Fruit fly (Drosophila melanogaster): ENCODE measurements around the gene fzy.

- no peak for TF ChIP-seq br (GFP tag; optimal IDR thresholded peaks at IDR 0.05)
- no peak for TF ChIP-seq Mio (GFP tag; optimal IDR thresholded peaks at IDR 0.05)
- TF ChIP-seq sv (GFP tag; optimal IDR thresholded peaks at IDR 0.05), result no peak
- TF ChIP-seq HLH106 (tag; optimal IDR thresholded peaks at IDR 0.05), result no peak
- no peak for TF ChIP-seq CrebA (GFP tag; optimal IDR thresholded peaks at IDR 0.05; ENCODE audit: borderline replicate concordance)
- TF ChIP-seq Dfd (GFP tag; optimal IDR thresholded peaks at IDR 0.05), result no peak
- TF ChIP-seq dsf (GFP tag; optimal IDR thresholded peaks at IDR 0.05; ENCODE audit: borderline replicate concordance), result no peak
- no peak for TF ChIP-seq fru (GFP tag; optimal IDR thresholded peaks at IDR 0.05)
- no peak for TF ChIP-seq Hnf4 (GFP tag; optimal IDR thresholded peaks at IDR 0.05)
- TF ChIP-seq usp (GFP tag; optimal IDR thresholded peaks at IDR 0.05), result no peak
- TF ChIP-seq Hr78 (GFP tag; optimal IDR thresholded peaks at IDR 0.05), result no peak
Measured at dm6 chr2L:16315844-16316243, 5.1 kb downstream of the fzy start.
